Worm (Caenorhabditis elegans): ENCODE measurements around the gene F10D7.4.

DNA sequence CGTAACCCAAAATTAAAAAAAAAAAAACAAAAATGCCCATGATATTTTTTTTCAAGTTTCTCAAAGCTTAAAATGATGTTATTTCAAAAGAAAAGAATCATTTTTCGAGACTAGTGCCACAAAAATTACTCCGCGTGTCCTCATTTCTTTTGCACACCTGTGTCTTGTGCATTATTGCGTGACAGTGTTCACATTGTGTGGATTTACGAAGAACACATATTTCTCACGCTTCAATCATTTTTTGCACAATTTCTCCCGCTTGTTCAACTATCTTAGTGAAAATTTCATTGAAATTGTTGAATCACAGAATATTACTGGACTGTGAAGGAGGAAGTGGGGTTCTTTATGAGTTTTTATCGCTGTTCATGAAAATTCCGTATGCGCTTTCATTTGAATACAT lies 27.0 kb upstream of the F10D7.4 start:
- TF ChIP-seq T26A5.8 (tag; optimal IDR thresholded peaks at IDR 0.05) (no peak), lin-54 (GFP tag; optimal IDR thresholded peaks at IDR 0.05) (no peak), ama-1 (optimal IDR thresholded peaks at IDR 0.05) (no peak), ama-1 (GFP tag; optimal IDR thresholded peaks at IDR 0.05) (no peak), hmg-1.2 (GFP tag; IDR thresholded peaks at IDR 0.05) (no peak), Y95B8A.8 (GFP tag; IDR thresholded peaks at IDR 0.05) (no peak), akir-1 (GFP tag; optimal IDR thresholded peaks at IDR 0.05) (no peak), him-1 (tag; optimal IDR thresholded peaks at IDR 0.05) (no peak)
